Worm (Caenorhabditis elegans) whole organism, midembryonic: ENCODE results near the gene nekl-4.

ENCODE experiments used
- T22C8.4 ChIP-seq: fragments of 200-800 bp; sonication (Bioruptor generic); IDR thresholded peaks from 2 replicates; pipeline ENCODE4 v1.3.6; 2022; ENCODE audit warnings: missing genetic modification characterization, missing compliant biosample characterization
- cog-1 ChIP-seq: sonication (generic microtip); optimal IDR thresholded peaks from 2 replicates; lab custom pipeline; 2016; ENCODE audit warnings: missing genetic modification characterization, missing compliant biosample characterization
- flt-1 ChIP-seq: fragments of 200-800 bp; sonication (Bioruptor generic); IDR thresholded peaks from 2 replicates; pipeline ENCODE4 v1.3.6; 2022; ENCODE audit warnings: missing genetic modification characterization, missing compliant biosample characterization
- med-1 ChIP-seq: sonication (generic microtip); optimal IDR thresholded peaks from 2 replicates; lab custom pipeline; 2017; ENCODE audit warnings: missing genetic modification characterization, mild to moderate bottlenecking, missing compliant biosample characterization, antibody characterized with exemption, missing genetic modification reagents; ENCODE audit not compliant: insufficient read depth
- ztf-29 ChIP-seq: fragments of 200-800 bp; sonication (Bioruptor generic); IDR thresholded peaks from 2 replicates; pipeline ENCODE4 v1.3.6; 2022; ENCODE audit warnings: missing genetic modification reagents, missing genetic modification characterization, missing compliant biosample characterization

ce11 chrIII:5478824-5479368, 38.4 kb downstream of the nekl-4 start, which contains the start of the genes R02F2.6 and R02F2.5:
- no peak for TF ChIP-seq flt-1 (GFP tag; lab: Robert Waterston, UW)
- no peak for TF ChIP-seq T22C8.4
- TF ChIP-seq cog-1 (tag; lab: Kevin White, UChicago), result no peak
- TF ChIP-seq ztf-29 (GFP tag; lab: Robert Waterston, UW), result no peak
- no peak for TF ChIP-seq med-1 (GFP tag; lab: Kevin White, UChicago)
